Fruit fly (Drosophila melanogaster): ENCODE data around the gene Ets21C.

Gene Ets21C

DNA sequence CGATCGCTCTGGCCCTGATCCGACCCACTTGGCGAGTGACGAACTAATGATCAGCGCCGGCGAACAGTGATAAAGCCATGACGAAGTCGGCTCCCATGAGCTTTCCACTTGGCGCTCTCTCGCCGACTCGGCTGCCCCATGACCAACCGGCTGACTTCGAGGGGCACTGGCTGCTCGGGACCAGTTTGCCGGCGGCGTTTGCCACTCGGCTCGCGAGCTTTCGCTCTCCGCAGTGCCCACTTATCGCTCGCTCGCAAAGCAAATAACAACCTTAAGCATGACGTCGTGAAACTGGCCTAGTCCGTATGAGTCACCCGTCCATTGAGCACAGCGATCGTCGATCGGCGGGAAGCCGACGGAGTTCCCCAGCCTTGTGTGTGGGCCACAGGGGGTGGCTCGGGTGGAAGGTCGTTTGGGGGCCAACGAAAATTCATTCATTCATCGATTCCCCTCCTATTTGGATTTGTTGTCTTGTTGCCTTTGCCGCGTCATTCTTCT, at the start of gene Ets21C:
Gene Ets21C, minus strand, starts transcription at position 492 of the 498 bp plus-strand sequence.
- TF ChIP-seq CTCF (optimal IDR thresholded peaks at IDR 0.05): no peak
- no peak for TF ChIP-seq CG8478 (optimal IDR thresholded peaks at IDR 0.05)

DNA sequence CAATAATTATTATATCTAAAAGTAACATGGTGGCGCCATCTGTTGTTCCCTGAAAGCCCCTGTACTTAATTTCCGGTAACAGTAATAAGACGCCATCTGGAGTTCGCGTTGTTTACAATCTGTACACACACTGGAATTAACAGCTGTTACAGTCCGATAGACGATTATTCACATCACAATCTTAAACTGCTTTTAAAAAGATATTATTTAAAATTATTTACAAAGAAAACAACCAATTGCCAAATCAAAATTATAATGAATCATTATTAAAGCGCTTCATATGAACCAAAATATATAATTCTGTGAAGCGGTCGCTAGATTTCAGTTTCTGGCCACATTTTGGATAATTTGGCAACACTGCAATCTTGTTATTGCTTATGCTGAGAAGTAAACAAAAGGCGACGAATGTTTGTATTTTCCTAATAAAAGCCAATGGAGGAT, 49.7 kb upstream of the Ets21C start, which contains the start of gene CG13689:
Gene CG13689, plus strand, starts transcription at position 375 of the 441 bp plus-strand sequence.
- TF ChIP-seq CTCF (optimal IDR thresholded peaks at IDR 0.05) (peak; percentile 76 to 95), CG8478 (optimal IDR thresholded peaks at IDR 0.05) (no peak)

DNA sequence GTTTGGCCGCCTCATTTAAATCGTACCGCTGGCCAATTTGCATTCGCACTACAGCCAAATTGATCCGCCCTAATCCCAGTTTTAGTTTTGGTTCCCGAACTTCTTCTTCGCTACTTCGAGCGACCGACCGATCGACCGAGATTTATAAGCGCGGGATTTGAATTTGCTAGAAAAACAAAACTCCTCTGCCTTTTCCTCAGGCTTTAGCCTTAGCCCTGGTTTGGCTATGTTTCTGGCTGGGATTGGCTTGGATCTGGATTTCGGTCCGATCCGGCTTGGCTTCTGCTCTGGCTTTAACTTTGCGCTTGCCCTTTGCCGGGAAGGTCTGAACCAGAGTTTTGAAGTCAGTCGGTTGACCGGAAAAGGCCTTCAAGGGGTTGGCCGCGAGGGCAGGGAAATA, 49.1 kb upstream of the Ets21C start:
- TF ChIP-seq CG8478 (optimal IDR thresholded peaks at IDR 0.05) (no peak), CTCF (optimal IDR thresholded peaks at IDR 0.05) (peak in 1 of 2 experiments; percentile 20)

DNA sequence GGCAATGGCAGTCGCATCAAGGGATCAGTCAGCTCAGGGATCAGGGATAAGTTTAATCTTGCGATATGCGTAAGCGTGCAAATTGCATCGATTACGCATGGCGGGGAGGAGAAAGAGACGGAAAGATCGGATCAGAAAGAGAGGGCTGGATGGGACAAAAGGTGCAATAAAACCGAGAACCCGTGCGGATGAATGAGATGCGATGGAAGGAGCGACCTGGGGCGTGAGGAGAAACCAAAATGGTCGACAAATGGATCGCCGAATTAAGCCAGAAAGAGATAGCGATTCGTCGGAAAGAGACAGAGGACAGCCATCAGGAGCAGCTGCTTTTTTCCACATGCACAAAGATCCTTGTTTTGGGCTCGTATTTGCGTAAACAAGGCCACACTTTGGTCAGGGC, 45.0 kb upstream of the Ets21C start:
- TF ChIP-seq CG8478 (optimal IDR thresholded peaks at IDR 0.05) (no peak), CTCF (optimal IDR thresholded peaks at IDR 0.05) (no peak)

DNA sequence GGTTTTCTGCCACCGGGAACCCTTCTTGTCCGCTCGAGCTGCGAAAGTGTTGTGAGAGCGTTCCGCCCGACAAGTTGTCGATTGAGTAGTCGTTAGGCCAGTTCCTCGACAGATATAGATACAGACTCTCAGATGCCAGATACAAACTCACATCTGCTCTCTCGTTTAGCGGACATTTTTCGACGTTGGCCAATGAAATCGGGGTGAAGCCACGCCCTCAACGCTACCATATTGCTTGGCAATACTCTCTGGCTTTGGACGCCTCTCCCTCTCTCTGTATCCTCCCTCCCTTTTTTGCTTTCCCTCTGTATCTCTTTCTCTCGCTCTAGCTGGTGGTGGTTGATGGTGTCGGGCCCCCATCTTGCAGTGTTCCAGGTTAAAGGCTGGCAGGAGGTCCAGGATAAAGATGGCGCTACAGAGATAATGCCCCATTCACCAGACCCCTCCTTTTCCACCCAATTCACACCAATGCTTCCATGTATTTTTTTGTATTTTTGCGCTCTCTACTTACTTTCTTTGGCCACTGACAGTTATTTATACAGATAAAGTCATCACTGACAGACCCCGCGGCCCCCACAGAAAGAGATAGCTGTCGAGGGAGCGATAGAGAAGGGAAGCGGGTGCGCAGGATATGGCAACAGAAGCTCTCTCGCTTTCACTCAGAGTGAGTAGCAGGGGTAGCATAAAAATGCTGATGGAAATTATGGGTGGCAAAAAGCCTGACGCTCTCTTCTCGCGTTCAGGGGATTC, 42.1 kb upstream of the Ets21C start, which contains the start of gene Gsc:
Gene Gsc, minus strand, starts transcription at position 51 of the 750 bp plus-strand sequence.
- TF ChIP-seq CTCF (optimal IDR thresholded peaks at IDR 0.05): no peak

DNA sequence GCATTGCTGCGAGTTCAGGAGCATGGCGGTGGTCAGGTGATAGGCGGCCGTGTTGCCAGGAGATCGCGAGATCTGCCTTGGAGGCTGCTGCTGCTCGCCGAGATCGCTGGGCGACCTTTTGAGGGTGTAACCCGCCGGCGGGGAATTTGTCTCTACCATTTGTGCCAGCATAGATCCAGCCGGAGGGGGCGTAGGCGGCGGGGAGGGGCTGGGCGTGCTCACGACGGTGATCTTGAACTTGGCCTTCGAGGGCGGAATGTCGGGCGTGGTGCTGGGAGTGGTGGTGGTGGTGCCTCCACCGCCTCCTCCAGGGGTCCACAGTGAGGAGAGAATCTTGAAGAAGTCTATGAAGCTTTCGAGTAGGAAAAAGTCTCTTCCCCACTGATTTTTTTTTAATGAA, 41.3 kb upstream of the Ets21C start:
- TF ChIP-seq CTCF (optimal IDR thresholded peaks at IDR 0.05) (no peak), CG8478 (optimal IDR thresholded peaks at IDR 0.05) (no peak)

DNA sequence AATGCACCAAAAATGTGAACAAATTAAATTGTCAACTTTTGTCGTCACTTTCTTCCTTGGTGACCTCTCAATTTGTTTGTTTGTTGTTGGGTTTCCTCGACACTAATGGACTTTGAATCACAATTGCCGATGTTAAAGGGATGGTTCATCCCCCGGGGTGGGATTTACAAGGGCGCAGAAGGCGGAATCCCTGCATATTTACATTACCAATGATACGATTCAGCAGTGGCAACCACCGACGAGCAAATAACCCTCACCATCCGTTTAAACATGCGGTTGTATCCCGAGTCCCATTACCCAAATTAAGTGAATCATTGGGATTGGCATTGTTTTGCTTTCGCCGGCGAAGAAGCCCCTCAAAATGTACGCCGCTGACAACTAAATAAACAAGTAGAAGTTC, 38.8 kb upstream of the Ets21C start:
- no peak for TF ChIP-seq CTCF (optimal IDR thresholded peaks at IDR 0.05)
- no peak for TF ChIP-seq CG8478 (optimal IDR thresholded peaks at IDR 0.05)

DNA sequence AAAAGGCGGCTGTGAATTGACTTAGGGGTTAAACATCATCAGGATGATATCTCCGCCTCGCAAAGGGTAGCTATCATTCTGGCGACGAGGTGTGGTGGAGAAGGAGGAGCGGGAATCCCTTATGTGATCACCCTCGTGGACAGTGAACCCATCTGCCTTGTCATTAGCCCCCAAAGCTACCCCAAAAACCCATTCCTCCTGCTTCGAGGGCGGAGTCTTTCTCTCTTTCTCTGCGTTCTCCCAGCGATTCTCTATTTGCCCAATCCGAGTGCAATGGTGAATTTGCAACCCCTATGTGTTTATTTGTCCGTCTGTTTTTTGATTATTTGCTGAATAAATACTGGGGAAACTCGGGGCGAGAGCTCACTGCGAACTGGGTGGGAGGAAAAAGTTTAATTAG, 32.5 kb upstream of the Ets21C start:
- no peak for TF ChIP-seq CG8478 (optimal IDR thresholded peaks at IDR 0.05)

DNA sequence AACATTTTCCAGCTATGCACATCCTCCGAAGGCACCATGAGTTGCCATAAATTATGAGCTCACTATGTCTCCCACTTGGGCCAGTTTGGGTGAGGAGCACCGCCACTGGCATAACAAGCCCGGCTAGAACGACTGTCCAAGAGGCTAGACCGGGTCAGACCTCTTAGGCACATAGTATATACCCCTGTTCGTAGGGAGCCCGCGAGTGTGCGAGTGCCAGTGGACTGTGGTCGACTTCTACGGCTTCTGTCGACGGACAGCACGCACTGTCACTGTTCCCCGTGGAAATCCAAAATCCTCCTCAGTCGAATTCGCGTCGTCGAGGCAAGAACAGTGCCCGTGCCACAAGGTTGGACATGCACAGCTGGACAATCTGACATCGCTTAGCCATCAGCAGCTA, 24.5 kb upstream of the Ets21C start, which contains the start of gene Pph13:
Gene Pph13, plus strand, starts transcription at position 301 of the 400 bp plus-strand sequence.
- no peak for TF ChIP-seq CG8478 (optimal IDR thresholded peaks at IDR 0.05)
- TF ChIP-seq CTCF (optimal IDR thresholded peaks at IDR 0.05): no peak

DNA sequence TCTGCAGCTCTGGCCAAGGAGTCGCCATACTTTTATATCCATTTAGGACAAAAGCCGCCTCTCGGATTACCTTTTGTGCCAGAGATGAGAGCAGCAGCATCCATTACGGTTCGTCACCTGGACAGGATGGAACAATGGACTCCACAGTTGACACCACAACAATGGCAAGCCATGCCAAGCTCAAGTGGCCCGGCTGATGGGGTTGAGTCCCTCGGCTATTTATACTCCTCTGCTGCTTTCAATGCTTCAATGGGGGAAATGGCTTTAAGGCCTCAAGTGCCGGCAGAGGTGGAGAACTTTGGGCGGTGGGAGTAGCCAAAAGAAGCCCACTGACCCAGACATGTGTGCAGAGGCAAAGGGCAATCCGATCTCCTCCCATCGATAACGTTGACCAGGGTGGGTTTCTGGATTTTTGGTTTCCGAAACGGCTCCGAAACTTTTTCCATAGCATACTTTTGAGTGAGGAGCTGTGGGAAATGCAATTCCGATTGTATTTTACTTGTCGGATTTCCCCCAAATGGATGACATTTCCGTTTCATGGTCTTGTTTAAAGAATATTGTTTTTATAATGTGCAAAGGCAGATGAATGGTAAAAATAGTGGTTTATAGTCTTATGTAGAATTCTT, 23.9 kb upstream of the Ets21C start, which contains the start of gene Ptth:
Gene Ptth, minus strand, starts transcription at position 338 of the 626 bp plus-strand sequence.
- TF ChIP-seq CG8478 (optimal IDR thresholded peaks at IDR 0.05) (no peak), CTCF (optimal IDR thresholded peaks at IDR 0.05) (peak; percentile 47 to 59)

DNA sequence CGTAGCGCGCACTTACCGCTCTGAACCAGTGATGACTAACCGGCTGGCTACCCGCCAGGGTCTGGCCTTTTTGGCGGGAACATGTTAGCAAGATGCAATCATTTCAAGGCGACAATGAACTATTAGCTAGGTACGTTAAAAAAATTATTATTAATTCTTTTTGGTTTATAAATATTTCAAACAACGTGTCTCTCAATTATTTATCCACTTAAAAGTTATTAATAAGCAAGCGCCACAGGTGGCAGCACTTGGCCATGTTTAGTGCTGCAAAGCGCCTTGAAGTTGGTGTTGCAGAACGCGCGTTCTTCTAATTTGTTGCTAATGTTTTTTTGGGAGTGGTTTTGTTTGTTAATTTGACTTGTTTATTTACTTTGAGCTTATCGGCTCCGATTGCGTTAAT, 21.5 kb upstream of the Ets21C start, which contains the start of the genes Ipk2 and cold:
Gene Ipk2, minus strand, starts transcription at position 39 of the 400 bp plus-strand sequence.
Gene cold, plus strand, starts transcription at position 66 of the 400 bp plus-strand sequence.
- TF ChIP-seq CG8478 (optimal IDR thresholded peaks at IDR 0.05) (no peak), CTCF (optimal IDR thresholded peaks at IDR 0.05) (peak in 1 of 2 experiments; percentile 32)

DNA sequence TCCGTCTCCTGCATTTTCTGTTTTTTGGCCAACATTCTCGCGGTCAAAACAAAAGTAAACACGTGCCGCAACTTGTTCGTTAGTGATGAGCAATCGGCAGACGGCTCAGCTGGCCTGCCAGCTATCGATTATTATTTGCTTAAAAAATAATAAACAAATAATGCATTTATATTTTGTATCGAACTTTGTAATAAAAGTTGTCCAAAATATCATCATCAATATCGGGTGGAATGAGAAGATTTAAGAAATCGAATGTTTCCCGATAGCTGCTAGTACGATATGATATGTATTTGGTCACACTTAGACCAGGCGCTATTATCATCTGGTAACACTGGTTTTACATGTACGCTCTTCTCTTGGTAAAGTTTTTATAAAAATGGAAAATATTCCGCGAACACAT, 15.3 kb upstream of the Ets21C start, which contains the start of the genes Nle and Sf3b1:
Gene Nle, minus strand, starts transcription at position 92 of the 400 bp plus-strand sequence.
Gene Sf3b1, plus strand, starts transcription at position 311 of the 400 bp plus-strand sequence.
- TF ChIP-seq CG8478 (optimal IDR thresholded peaks at IDR 0.05) (no peak), CTCF (optimal IDR thresholded peaks at IDR 0.05) (peak in 1 of 2 experiments; percentile 4)

DNA sequence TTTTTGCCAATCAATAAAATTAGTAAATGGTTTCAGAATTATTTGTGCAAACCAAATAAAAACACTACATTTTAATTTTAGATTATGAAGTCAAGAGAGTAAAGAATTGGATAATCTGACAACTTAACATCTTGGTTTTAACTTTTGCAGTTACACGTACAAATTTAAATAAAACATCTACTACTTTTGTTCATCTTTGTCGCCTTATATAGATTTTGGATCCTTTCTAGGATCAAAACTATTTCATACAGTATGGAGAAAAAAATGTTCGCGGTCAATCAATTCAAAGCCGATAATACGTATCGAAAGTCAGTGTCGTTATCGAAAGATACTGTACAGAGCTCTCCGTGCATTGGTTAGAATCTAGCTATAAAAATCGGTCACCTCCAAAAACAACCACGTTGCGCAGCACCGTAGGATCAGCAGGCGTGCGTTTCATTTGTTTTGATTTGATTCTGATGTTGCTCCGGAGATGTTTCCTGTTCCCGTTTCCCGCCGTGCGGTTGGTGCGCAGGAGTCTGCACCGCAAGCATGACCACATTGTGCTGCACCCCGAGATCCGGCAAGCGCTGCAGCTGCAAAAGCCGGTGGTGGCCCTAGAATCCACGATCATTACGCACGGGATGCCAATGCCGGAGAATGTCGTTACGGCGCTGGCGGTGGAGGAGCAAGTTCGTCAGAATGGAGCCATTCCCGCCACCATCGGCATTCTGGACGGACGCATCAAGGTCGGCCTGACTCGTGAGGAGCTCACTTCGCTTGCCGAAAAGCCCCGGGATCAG, 11.2 kb upstream of the Ets21C start, which contains the start of the genes uncNacbeta and CG2794:
Gene uncNacbeta, minus strand, starts transcription at position 51 of the 782 bp plus-strand sequence.
Gene CG2794, plus strand, starts transcription at position 395 of the 782 bp plus-strand sequence.
- TF ChIP-seq CG8478 (optimal IDR thresholded peaks at IDR 0.05): no peak
- TF ChIP-seq CTCF (optimal IDR thresholded peaks at IDR 0.05): peak in 1 of 2 experiments; percentile 46

DNA sequence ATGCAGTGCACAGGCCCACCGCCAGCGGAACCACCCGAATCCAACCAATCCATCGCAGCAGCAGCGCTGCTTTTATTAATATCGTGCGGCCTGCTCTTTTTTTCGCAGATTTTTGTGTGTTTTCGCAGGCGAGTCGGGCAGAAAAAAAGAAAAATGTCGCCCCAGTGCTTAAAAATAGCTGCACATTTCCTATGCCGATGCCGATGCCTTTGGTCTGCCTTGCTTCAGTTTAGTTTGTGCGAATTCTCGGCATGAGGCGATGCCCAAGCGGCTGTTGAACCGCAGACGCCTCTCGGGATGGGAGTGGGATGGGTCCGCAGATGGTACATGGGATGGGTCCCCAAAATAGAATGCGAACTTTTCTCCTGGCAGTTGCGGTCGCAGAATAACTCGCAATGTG, 10.6 kb upstream of the Ets21C start:
- TF ChIP-seq CTCF (optimal IDR thresholded peaks at IDR 0.05) (no peak), CG8478 (optimal IDR thresholded peaks at IDR 0.05) (no peak)
